Worm (Caenorhabditis elegans) whole organism, midembryonic: ENCODE results near the gene nhr-264.

Experiments used
- cog-1 ChIP-seq: sonication (generic microtip); optimal IDR thresholded peaks from 2 replicates; lab custom pipeline; 2016; ENCODE audit warnings: missing genetic modification characterization, missing compliant biosample characterization
- tab-1 ChIP-seq: fragments of 200-800 bp; sonication (Bioruptor generic); IDR thresholded peaks from 2 replicates; pipeline ENCODE4 v1.3.6; 2022; ENCODE audit warnings: missing genetic modification characterization, missing compliant biosample characterization

- TF ChIP-seq cog-1, result no peak
- TF ChIP-seq tab-1 (GFP tag; lab: Robert Waterston, UW), result no peak
Observed at ce11 chrIV:9266464-9266863, 27.3 kb downstream of the nhr-264 start, which contains the start of gene Y11D7A.19.
